Worm (Caenorhabditis elegans): ENCODE measurements around the gene nhr-258.

DNA sequence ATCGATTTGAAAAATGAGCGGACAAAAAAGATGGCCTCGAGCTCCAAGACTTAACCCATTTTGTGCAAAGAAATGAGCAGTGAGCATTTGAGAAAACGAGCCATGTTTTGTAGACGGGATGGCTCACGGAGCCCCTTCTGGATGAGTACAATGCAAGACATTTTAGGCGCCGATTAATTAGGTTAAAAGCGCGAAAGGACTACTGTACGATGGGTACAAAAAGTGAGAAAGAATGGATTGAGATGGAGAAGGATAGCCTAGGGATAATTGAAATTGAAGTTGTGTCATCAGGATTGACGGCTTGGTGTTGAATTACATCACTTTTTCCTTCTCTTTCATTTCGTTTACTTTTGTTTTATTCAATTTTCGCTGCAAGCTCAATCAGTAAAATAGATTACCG lies 36.0 kb downstream of the nhr-258 start:
- TF ChIP-seq ceh-36 (tag; optimal IDR thresholded peaks at IDR 0.05) (no peak), hmbx-1 (tag; optimal IDR thresholded peaks at IDR 0.05) (no peak), flt-1 (GFP tag; IDR thresholded peaks at IDR 0.05) (no peak), aly-1 (tag; optimal IDR thresholded peaks at IDR 0.05) (no peak), ama-1 (optimal IDR thresholded peaks at IDR 0.05) (no peak), ets-7 (tag; optimal IDR thresholded peaks at IDR 0.05) (no peak), tbx-11 (GFP tag; IDR thresholded peaks at IDR 0.05) (no peak), F13C5.2 (tag; optimal IDR thresholded peaks at IDR 0.05) (no peak), tra-4 (tag; optimal IDR thresholded peaks at IDR 0.05) (no peak), scrt-1 (GFP tag; IDR thresholded peaks at IDR 0.05) (no peak), tbx-37 (GFP tag; conservative IDR thresholded peaks at IDR 0.05) (no peak), hnd-1 (tag; optimal IDR thresholded peaks at IDR 0.05) (no peak), pes-1 (GFP tag; IDR thresholded peaks at IDR 0.05) (no peak), B0310.2 (tag; optimal IDR thresholded peaks at IDR 0.05) (no peak)
